Fruit fly (Drosophila melanogaster): ENCODE measurements around the gene Mi-2.

Gene Mi-2

DNA sequence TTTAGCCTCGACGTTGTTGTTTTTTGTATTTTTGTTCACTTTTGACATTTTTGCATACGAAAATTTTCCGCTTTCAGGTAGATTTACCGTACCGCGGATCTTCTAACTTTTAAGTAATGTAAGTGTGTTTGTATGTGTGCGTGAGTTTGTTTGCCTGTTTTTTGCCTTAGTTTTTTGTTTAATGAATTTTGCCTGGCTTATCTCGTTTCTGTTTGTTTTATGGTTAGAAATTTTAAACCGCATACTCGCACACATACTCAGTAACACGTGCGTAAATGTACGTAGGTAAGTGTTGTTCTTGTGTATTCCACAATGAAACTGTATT lies 12.4 kb downstream of the Mi-2 start (continued):
- TF ChIP-seq exex (tag; optimal IDR thresholded peaks at IDR 0.05): peak; percentile 18
- peak; percentile 75 for TF ChIP-seq sd (tag; optimal IDR thresholded peaks at IDR 0.05)
- no peak for TF ChIP-seq bcd (GFP tag; optimal IDR thresholded peaks at IDR 0.05)
- no peak for TF ChIP-seq Ada2b (GFP tag; IDR thresholded peaks at IDR 0.05)
- no peak for TF ChIP-seq otp (GFP tag; IDR thresholded peaks at IDR 0.05)
- no peak for TF ChIP-seq lov (optimal IDR thresholded peaks at IDR 0.05)
- no peak for TF ChIP-seq lov (GFP tag; IDR thresholded peaks at IDR 0.05)
- TF ChIP-seq sqz (GFP tag; optimal IDR thresholded peaks at IDR 0.05): no peak
- no peak for TF ChIP-seq Xbp1 (GFP tag; optimal IDR thresholded peaks at IDR 0.05)
- no peak for TF ChIP-seq pita (GFP tag; optimal IDR thresholded peaks at IDR 0.05)
- peak; percentile 5 for TF ChIP-seq twi (tag; optimal IDR thresholded peaks at IDR 0.05)
- 0 out of 3 replicates have a peak, but pooled peaks have one; percentile 6 for TF ChIP-seq CG11695 (GFP tag; IDR thresholded peaks at IDR 0.05)
- no peak for TF ChIP-seq CG1233 (GFP tag; optimal IDR thresholded peaks at IDR 0.05)
- peak; percentile 43 for TF ChIP-seq CG13894 (tag; optimal IDR thresholded peaks at IDR 0.05)
- TF ChIP-seq Atf6 (GFP tag; IDR thresholded peaks at IDR 0.05): no peak
- TF ChIP-seq CG10366 (GFP tag; IDR thresholded peaks at IDR 0.05): no peak

DNA sequence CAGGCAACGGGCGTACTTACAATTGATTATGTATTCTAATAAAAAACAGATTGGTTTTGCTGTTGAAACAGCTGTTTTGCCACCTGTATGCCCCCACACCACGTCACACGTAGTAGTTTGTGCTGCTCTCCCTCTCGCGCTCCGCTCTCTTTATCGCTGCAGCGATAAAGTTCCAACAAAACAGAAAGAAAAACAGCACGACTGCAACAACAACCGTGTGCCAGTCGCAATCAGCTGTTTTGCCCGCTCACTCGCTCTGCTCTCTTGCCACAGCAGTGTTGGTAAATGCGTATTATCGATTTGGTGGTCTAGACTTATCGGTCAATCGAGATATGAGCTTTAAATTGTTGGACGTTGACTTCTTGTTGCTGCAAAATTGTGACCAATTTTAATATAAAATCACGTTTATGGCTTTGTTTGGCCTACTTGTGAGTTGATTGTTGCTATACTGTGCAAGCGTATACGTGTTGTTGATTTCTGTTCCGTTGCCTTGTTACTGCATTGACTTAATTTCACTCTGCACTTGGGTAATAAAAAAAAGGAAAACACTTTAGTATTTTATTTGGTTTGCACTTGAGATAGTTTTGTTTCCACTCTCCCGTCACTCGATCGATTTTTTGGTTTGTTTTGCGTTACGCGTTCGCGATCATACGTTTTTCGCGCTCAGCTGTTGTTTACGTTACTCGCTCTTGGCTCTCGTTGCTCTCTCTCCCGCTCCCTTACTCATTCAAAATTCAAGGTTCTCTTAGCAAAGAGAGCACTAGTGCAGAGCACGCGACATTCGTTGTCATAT lies 12.9 kb downstream of the Mi-2 start:
- TF ChIP-seq gcm (GFP tag; optimal IDR thresholded peaks at IDR 0.05) (no peak), zen2 (GFP tag; IDR thresholded peaks at IDR 0.05; ENCODE audit: partially characterized antibody) (peak; percentile 39; the same call in 2 of the 3 replicates), CG3407 (GFP tag; optimal IDR thresholded peaks at IDR 0.05) (no peak), MBD-R2 (GFP tag; IDR thresholded peaks at IDR 0.05) (peak; percentile 30; the same call in 1 of the 2 replicates), CG12155 (GFP tag; optimal IDR thresholded peaks at IDR 0.05) (peak; percentile 94), CG17829 (tag; optimal IDR thresholded peaks at IDR 0.05) (peak; percentile 23), CG4424 (GFP tag; optimal IDR thresholded peaks at IDR 0.05) (peak; percentile 27), CG6254 (GFP tag; optimal IDR thresholded peaks at IDR 0.05) (peak; percentile 7), Dbx (GFP tag; IDR thresholded peaks at IDR 0.05) (0 out of 3 replicates have a peak, but pooled peaks have one; percentile 13), YL-1 (GFP tag; optimal IDR thresholded peaks at IDR 0.05) (peak; percentile 21), hbn (GFP tag; IDR thresholded peaks at IDR 0.05; ENCODE audit: partially characterized antibody) (no peak; the same call in 1 of the 2 replicates), lilli (GFP tag; optimal IDR thresholded peaks at IDR 0.05) (peak; percentile 45), B-H2 (GFP tag; optimal IDR thresholded peaks at IDR 0.05) (no peak), CG12071 (GFP tag; optimal IDR thresholded peaks at IDR 0.05) (peak; percentile 39), CG10543 (GFP tag; optimal IDR thresholded peaks at IDR 0.05) (peak; percentile 62), HLHmδ (GFP tag; optimal IDR thresholded peaks at IDR 0.05) (peak; percentile 51), trh (GFP tag; optimal IDR thresholded peaks at IDR 0.05) (no peak), BEAF-32 (GFP tag; optimal IDR thresholded peaks at IDR 0.05) (peak; percentile 48), HLH54F (GFP tag; optimal IDR thresholded peaks at IDR 0.05) (peak; percentile 3), kah (GFP tag; optimal IDR thresholded peaks at IDR 0.05) (peak; percentile 89), peb (GFP tag; IDR thresholded peaks at IDR 0.05) (no peak), vvl (GFP tag; IDR thresholded peaks at IDR 0.05) (0 out of 2 replicates have a peak, but pooled peaks have one; percentile 12), mirr (GFP tag; optimal IDR thresholded peaks at IDR 0.05) (peak; percentile 1), CrebB (tag; optimal IDR thresholded peaks at IDR 0.05) (no peak), CG31441 (GFP tag; IDR thresholded peaks at IDR 0.05) (0 out of 2 replicates have a peak, but pooled peaks have one; percentile 34), Hsf (GFP tag; optimal IDR thresholded peaks at IDR 0.05) (peak; percentile 15), exex (tag; optimal IDR thresholded peaks at IDR 0.05) (peak; percentile 12), ssp (GFP tag; IDR thresholded peaks at IDR 0.05) (no peak), vfl (GFP tag; optimal IDR thresholded peaks at IDR 0.05) (peak; percentile 29), CG2116 (GFP tag; optimal IDR thresholded peaks at IDR 0.05) (peak; percentile 61), Hr51 (GFP tag; optimal IDR thresholded peaks at IDR 0.05) (no peak), CG7839 (tag; optimal IDR thresholded peaks at IDR 0.05) (no peak), Chrac-16 (GFP tag; optimal IDR thresholded peaks at IDR 0.05) (no peak), lov (optimal IDR thresholded peaks at IDR 0.05) (peak; percentile 24), lov (GFP tag; IDR thresholded peaks at IDR 0.05) (no peak)

All from whole organism, embryonic.